Worm (Caenorhabditis elegans) whole organism, early embryonic: ENCODE data around the gene nspf-2.

Source experiments
- B0310.2 ChIP-seq: sonication (generic microtip); optimal IDR thresholded peaks from 2 replicates; lab custom pipeline; 2016; ENCODE audit warnings: mild to moderate bottlenecking, missing genetic modification characterization, missing compliant biosample characterization
- ama-1 ChIP-seq: fragments of 150-350 bp; optimal IDR thresholded peaks from 2 replicates; lab custom pipeline; 2014
- ceh-36 ChIP-seq: sonication (generic microtip); optimal IDR thresholded peaks from 2 replicates; lab custom pipeline; 2016; ENCODE audit warnings: missing genetic modification characterization, inconsistent platforms, missing compliant biosample characterization
- ets-7 ChIP-seq: sonication (generic microtip); optimal IDR thresholded peaks from 2 replicates; lab custom pipeline; 2016; ENCODE audit warnings: missing genotype, missing genetic modification characterization, missing compliant biosample characterization
- flt-1 ChIP-seq: fragments of 200-800 bp; sonication (Bioruptor generic); IDR thresholded peaks from 2 replicates; pipeline ENCODE4 v1.3.6; 2022; ENCODE audit warnings: missing genetic modification characterization, missing compliant biosample characterization
- hmbx-1 ChIP-seq: sonication (generic microtip); optimal IDR thresholded peaks from 2 replicates; lab custom pipeline; 2016; ENCODE audit warnings: mild to moderate bottlenecking, missing genetic modification characterization, missing compliant biosample characterization
- pes-1 ChIP-seq: fragments of 200-800 bp; sonication (Bioruptor generic); IDR thresholded peaks from 2 replicates; pipeline ENCODE4 v1.3.6; 2022; ENCODE audit warnings: missing genetic modification reagents, missing genetic modification characterization, missing compliant biosample characterization
- tra-4 ChIP-seq: sonication (generic microtip); optimal IDR thresholded peaks from 2 replicates; lab custom pipeline; 2017; ENCODE audit warnings: missing genetic modification characterization, missing compliant biosample characterization

DNA sequence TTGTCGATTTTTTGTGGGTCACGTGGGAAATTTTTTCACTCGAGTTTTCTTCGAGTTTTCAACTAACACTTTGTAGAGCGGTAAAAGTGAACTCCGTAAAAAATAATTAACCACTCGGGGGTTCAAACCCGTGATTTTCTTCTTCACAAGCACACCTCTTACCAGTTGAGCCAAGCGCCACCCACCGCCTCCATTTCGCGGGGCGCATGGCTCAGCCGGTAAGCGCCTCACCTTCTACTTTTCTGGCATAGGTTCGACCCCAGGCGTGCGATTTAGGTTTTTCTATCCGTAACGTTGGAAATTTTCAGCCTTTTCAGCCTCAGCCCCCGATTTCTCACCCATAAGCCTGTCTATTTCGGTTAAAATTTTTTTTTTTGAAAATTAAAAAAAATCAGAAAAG lies 33.3 kb downstream of the nspf-2 start:
- TF ChIP-seq tra-4 (tag; lab: Kevin White, UChicago): no peak
- no peak for TF ChIP-seq ama-1 (lab: Kevin White, UChicago)
- no peak for TF ChIP-seq B0310.2 (tag; lab: Kevin White, UChicago)
- no peak for TF ChIP-seq pes-1 (GFP tag; lab: Robert Waterston, UW)
- TF ChIP-seq ets-7 (tag; lab: Kevin White, UChicago): no peak
- no peak for TF ChIP-seq flt-1 (GFP tag; lab: Robert Waterston, UW)
- no peak for TF ChIP-seq hmbx-1 (tag; lab: Kevin White, UChicago)
- no peak for TF ChIP-seq ceh-36 (tag; lab: Kevin White, UChicago)
